Fruit fly (Drosophila melanogaster) S2 (cell line): Measurements from ENCODE around the gene Alh.

Experiments
- CG8478 ChIP-seq: fragments of >200 bp; optimal IDR thresholded peaks from 2 replicates; lab custom pipeline; 2018
- CTCF ChIP-seq, 2 experiments: fragments of >200 bp; optimal IDR thresholded peaks; 2 replicates each; lab custom pipeline; 2018

dm6 chr3R:7080157-7080916, 43.6 kb downstream of the Alh start, which contains the start of gene Ref1:
- no peak for TF ChIP-seq CG8478 (lab: Kevin White, UChicago)
- TF ChIP-seq CTCF (optimal IDR thresholded peaks at IDR 0.05; lab: Kevin White, UChicago), result no peak
